Worm (Caenorhabditis elegans) whole organism, L2 larva: ENCODE data around the gene F21D5.5.

ENCODE experiments used
- F13H6.1 ChIP-seq: sonication (generic microtip); optimal IDR thresholded peaks from 2 replicates; lab custom pipeline; 2016; ENCODE audit warnings: missing genetic modification characterization, missing compliant biosample characterization
- ceh-16 ChIP-seq: fragments of 150-350 bp; optimal IDR thresholded peaks from 2 replicates; lab custom pipeline; 2014; ENCODE audit warnings: missing biosample characterization, missing genetic modification characterization
- lin-39 ChIP-seq: fragments of 150-350 bp; optimal IDR thresholded peaks from 2 replicates; lab custom pipeline; 2014; ENCODE audit warnings: missing biosample characterization, missing genetic modification reagents, missing genetic modification characterization
- lsy-2 ChIP-seq, 2 experiments: fragments of 150-350 bp in 1 of 2; sonication (generic microtip) in 1 of 2; optimal IDR thresholded peaks; 2 replicates each; lab custom pipeline; 2014 to 2017; ENCODE audit warnings: missing biosample characterization in 2 of 2, missing genetic modification characterization in 2 of 2
- nhr-11 ChIP-seq: fragments of 150-350 bp; optimal IDR thresholded peaks from 2 replicates; lab custom pipeline; 2014; ENCODE audit warnings: missing biosample characterization, missing genetic modification characterization
- nhr-12 ChIP-seq: fragments of 150-350 bp; optimal IDR thresholded peaks from 2 replicates; lab custom pipeline; 2014; ENCODE audit warnings: missing biosample characterization, missing genetic modification characterization

ce11 chrIV:8784855-8785327, 45.7 kb upstream of the F21D5.5 start, which contains the start of gene C33D9.13:
- TF ChIP-seq ceh-16 (tag; lab: Kevin White, UChicago) (no peak), lsy-2 (tag; optimal IDR thresholded peaks at IDR 0.05; lab: Kevin White, UChicago) (no peak), F13H6.1 (tag; lab: Kevin White, UChicago) (no peak), nhr-11 (no peak), nhr-12 (tag; lab: Kevin White, UChicago) (no peak), lin-39 (tag; lab: Kevin White, UChicago) (no peak)
